Worm (Caenorhabditis elegans) whole organism, L2 larva: ENCODE results near the gene slc-46A.

Source experiments
- C34F6.9 ChIP-seq: fragments of 150-350 bp; optimal IDR thresholded peaks from 2 replicates; lab custom pipeline; 2014; ENCODE audit warnings: missing biosample characterization, missing genetic modification characterization
- F13H6.1 ChIP-seq: sonication (generic microtip); optimal IDR thresholded peaks from 2 replicates; lab custom pipeline; 2016; ENCODE audit warnings: missing genetic modification characterization, missing compliant biosample characterization
- ZK546.5 ChIP-seq: sonication (generic microtip); optimal IDR thresholded peaks from 2 replicates; lab custom pipeline; 2017; ENCODE audit warnings: missing biosample characterization, missing genetic modification characterization
- alr-1 ChIP-seq: fragments of 150-350 bp; optimal IDR thresholded peaks from 2 replicates; lab custom pipeline; 2014; ENCODE audit warnings: missing biosample characterization, missing genetic modification characterization
- aly-2 ChIP-seq: fragments of 150-350 bp; optimal IDR thresholded peaks from 2 replicates; lab custom pipeline; 2014; ENCODE audit warnings: missing biosample characterization, missing genetic modification characterization
- ama-1 ChIP-seq: fragments of 150-350 bp; optimal IDR thresholded peaks from 2 replicates; lab custom pipeline; 2018; ENCODE audit warnings: inconsistent platforms
- ceh-16 ChIP-seq: fragments of 150-350 bp; optimal IDR thresholded peaks from 2 replicates; lab custom pipeline; 2014; ENCODE audit warnings: missing biosample characterization, missing genetic modification characterization
- dmd-4 ChIP-seq: sonication (generic microtip); optimal IDR thresholded peaks from 2 replicates; lab custom pipeline; 2017; ENCODE audit warnings: missing biosample characterization, missing genetic modification characterization
- egl-27 ChIP-seq: sonication (generic microtip); optimal IDR thresholded peaks from 3 replicates; lab custom pipeline; 2017; ENCODE audit warnings: missing biosample characterization, missing genetic modification reagents, missing genetic modification characterization
- elt-1 ChIP-seq: fragments of 150-350 bp; optimal IDR thresholded peaks from 2 replicates; lab custom pipeline; 2014; ENCODE audit warnings: missing biosample characterization, missing genetic modification characterization
- gmeb-1 ChIP-seq: fragments of 150-350 bp; optimal IDR thresholded peaks from 2 replicates; lab custom pipeline; 2014; ENCODE audit warnings: missing biosample characterization, missing genetic modification characterization
- lin-11 ChIP-seq: fragments of 150-350 bp; sonication (generic microtip); optimal IDR thresholded peaks from 2 replicates; lab custom pipeline; 2014; ENCODE audit warnings: missing biosample characterization, missing genetic modification characterization, inconsistent platforms, mixed read lengths
- lin-13 ChIP-seq: fragments of 150-350 bp; optimal IDR thresholded peaks from 2 replicates; lab custom pipeline; 2014; ENCODE audit warnings: missing biosample characterization, missing genetic modification reagents, missing genetic modification characterization
- lin-39 ChIP-seq: fragments of 150-350 bp; optimal IDR thresholded peaks from 2 replicates; lab custom pipeline; 2014; ENCODE audit warnings: missing biosample characterization, missing genetic modification reagents, missing genetic modification characterization
- mab-5 ChIP-seq: fragments of 150-350 bp; optimal IDR thresholded peaks from 2 replicates; lab custom pipeline; 2014; ENCODE audit warnings: missing biosample characterization, missing genetic modification characterization
- mbf-1 ChIP-seq: sonication (generic microtip); optimal IDR thresholded peaks from 2 replicates; lab custom pipeline; 2017; ENCODE audit warnings: missing biosample characterization, missing genetic modification characterization
- mdl-1 ChIP-seq, 2 experiments: fragments of 150-350 bp in 1 of 2; sonication (generic microtip) in 1 of 2; optimal IDR thresholded peaks; 2 replicates each; lab custom pipeline; 2017; ENCODE audit warnings: missing biosample characterization in 2 of 2, missing genetic modification characterization in 2 of 2
- nhr-10 ChIP-seq: sonication (generic microtip); optimal IDR thresholded peaks from 2 replicates; lab custom pipeline; 2017; ENCODE audit warnings: missing biosample characterization, missing genetic modification characterization
- nhr-11 ChIP-seq: fragments of 150-350 bp; optimal IDR thresholded peaks from 2 replicates; lab custom pipeline; 2014; ENCODE audit warnings: missing biosample characterization, missing genetic modification characterization
- nhr-12 ChIP-seq: fragments of 150-350 bp; optimal IDR thresholded peaks from 2 replicates; lab custom pipeline; 2014; ENCODE audit warnings: missing biosample characterization, missing genetic modification characterization
- nhr-129 ChIP-seq: fragments of 150-350 bp; optimal IDR thresholded peaks from 2 replicates; lab custom pipeline; 2014; ENCODE audit warnings: missing biosample characterization, missing genetic modification characterization
- nhr-21 ChIP-seq: fragments of 150-350 bp; optimal IDR thresholded peaks from 2 replicates; lab custom pipeline; 2014; ENCODE audit warnings: missing biosample characterization, missing genetic modification characterization
- nhr-23 ChIP-seq: fragments of 150-350 bp; optimal IDR thresholded peaks from 2 replicates; lab custom pipeline; 2014; ENCODE audit warnings: missing biosample characterization, missing genetic modification reagents, missing genetic modification characterization
- nhr-25 ChIP-seq: fragments of 150-350 bp; sonication (generic microtip); optimal IDR thresholded peaks from 3 replicates; lab custom pipeline; 2014; ENCODE audit warnings: missing biosample characterization, missing genetic modification characterization
- nhr-6 ChIP-seq: fragments of 150-350 bp; optimal IDR thresholded peaks from 2 replicates; lab custom pipeline; 2014; ENCODE audit warnings: missing biosample characterization, missing genetic modification characterization
- nhr-77 ChIP-seq: fragments of 150-350 bp; optimal IDR thresholded peaks from 2 replicates; lab custom pipeline; 2014; ENCODE audit warnings: missing biosample characterization, missing genetic modification characterization
- peb-1 ChIP-seq: fragments of 150-350 bp; optimal IDR thresholded peaks from 2 replicates; lab custom pipeline; 2014; ENCODE audit warnings: missing biosample characterization, missing genetic modification characterization
- sem-4 ChIP-seq: fragments of 150-350 bp; optimal IDR thresholded peaks from 2 replicates; lab custom pipeline; 2014; ENCODE audit warnings: missing biosample characterization, missing genetic modification reagents, missing genetic modification characterization
- sma-9 ChIP-seq, 2 experiments: fragments of 150-350 bp in 1 of 2; sonication (generic microtip) in 1 of 2; optimal IDR thresholded peaks; 2 replicates each; lab custom pipeline; 2014 to 2016; ENCODE audit warnings: missing genetic modification characterization in 2 of 2, mild to moderate bottlenecking in 1 of 2, missing biosample characterization in 1 of 2, missing compliant biosample characterization in 1 of 2, missing genetic modification reagents in 1 of 2, moderate library complexity in 1 of 2
- unc-39 ChIP-seq: fragments of 150-350 bp; optimal IDR thresholded peaks from 2 replicates; lab custom pipeline; 2014; ENCODE audit warnings: missing biosample characterization, missing genetic modification characterization
- unc-62 ChIP-seq: fragments of 150-350 bp; optimal IDR thresholded peaks from 2 replicates; lab custom pipeline; 2014; ENCODE audit warnings: missing biosample characterization, missing genetic modification reagents, missing genetic modification characterization
- zag-1 ChIP-seq: fragments of 150-350 bp; optimal IDR thresholded peaks from 2 replicates; lab custom pipeline; 2014; ENCODE audit warnings: missing biosample characterization, missing genetic modification characterization
- ztf-1 ChIP-seq: fragments of 200-800 bp; sonication (Bioruptor generic); conservative IDR thresholded peaks from 2 replicates; pipeline ENCODE4 v1.3.6; 2022; ENCODE audit warnings: missing genetic modification characterization, missing compliant biosample characterization
- ztf-11 ChIP-seq: sonication (generic microtip); optimal IDR thresholded peaks from 2 replicates; lab custom pipeline; 2017; ENCODE audit warnings: missing biosample characterization, missing genetic modification characterization

The slc-46A gene

ce11 chrIV:5281457-5281856 lies 37.6 kb upstream of the slc-46A start:
- TF ChIP-seq nhr-12 (tag; lab: Kevin White, UChicago) (no peak), ztf-11 (tag; lab: Kevin White, UChicago) (no peak), ztf-1 (no peak), nhr-11 (tag; lab: Kevin White, UChicago) (no peak), zag-1 (tag; lab: Kevin White, UChicago) (no peak), elt-1 (tag; lab: Kevin White, UChicago) (no peak), nhr-23 (tag; lab: Kevin White, UChicago) (no peak), ceh-16 (tag; lab: Kevin White, UChicago) (no peak), ZK546.5 (tag; lab: Kevin White, UChicago) (no peak), dmd-4 (tag; lab: Kevin White, UChicago) (no peak), C34F6.9 (tag; lab: Kevin White, UChicago) (no peak), gmeb-1 (tag; lab: Kevin White, UChicago) (no peak)
- TF ChIP-seq, all 48 proteins: peak for 0

- no peak for TF ChIP-seq sem-4 (tag; lab: Kevin White, UChicago)
- TF ChIP-seq nhr-21 (tag; lab: Kevin White, UChicago), result no peak
- TF ChIP-seq nhr-10, result no peak
- no peak for TF ChIP-seq mab-5
- TF ChIP-seq mbf-1 (tag; lab: Kevin White, UChicago), result no peak
- TF ChIP-seq lin-11 (tag; lab: Kevin White, UChicago), result no peak
- TF ChIP-seq ZK546.5 (tag; lab: Kevin White, UChicago), result no peak
- TF ChIP-seq dmd-4 (tag; lab: Kevin White, UChicago), result no peak
- no peak for TF ChIP-seq mdl-1 (tag; optimal IDR thresholded peaks at IDR 0.05; lab: Kevin White, UChicago)
- TF ChIP-seq unc-62 (GFP tag; lab: Kevin White, UChicago), result no peak
- no peak for TF ChIP-seq ztf-11 (tag; lab: Kevin White, UChicago)
- TF ChIP-seq zag-1 (tag; lab: Kevin White, UChicago), result no peak
- TF ChIP-seq alr-1 (tag; lab: Kevin White, UChicago), result no peak
- TF ChIP-seq nhr-6, result no peak
- TF ChIP-seq sma-9 (GFP tag; optimal IDR thresholded peaks at IDR 0.05; lab: Kevin White, UChicago), result no peak
- TF ChIP-seq sma-9 (tag; optimal IDR thresholded peaks at IDR 0.05; lab: Kevin White, UChicago), result no peak
- TF ChIP-seq nhr-11 (tag; lab: Kevin White, UChicago), result no peak
- TF ChIP-seq lin-39 (tag; lab: Kevin White, UChicago), result no peak
- no peak for TF ChIP-seq nhr-77 (tag; lab: Kevin White, UChicago)
- no peak for TF ChIP-seq lin-13 (GFP tag; lab: Kevin White, UChicago)
- no peak for TF ChIP-seq F13H6.1 (tag; lab: Kevin White, UChicago)
Measured at ce11 chrIV:5287190-5287589, 31.9 kb upstream of the slc-46A start.

ce11 chrIV:5288932-5289331 lies 30.1 kb upstream of the slc-46A start:
- no peak for TF ChIP-seq lin-39 (tag; lab: Kevin White, UChicago)
- TF ChIP-seq mdl-1 (tag; optimal IDR thresholded peaks at IDR 0.05; lab: Kevin White, UChicago), result no peak
- TF ChIP-seq nhr-6, result no peak
- no peak for TF ChIP-seq unc-39 (tag; lab: Kevin White, UChicago)
- TF ChIP-seq, all 48 proteins: peak for 0

ce11 chrIV:5290547-5290946 lies 28.5 kb upstream of the slc-46A start, which contains the start of gene nlp-47:
nlp-47 (plus strand) TSS chrIV:5290847.
- TF ChIP-seq aly-2, result no peak

- TF ChIP-seq F13H6.1 (tag; lab: Kevin White, UChicago) (no peak), nhr-129 (tag; lab: Kevin White, UChicago) (no peak), nhr-77 (tag; lab: Kevin White, UChicago) (no peak)
Measured at ce11 chrIV:5291207-5291606, 27.8 kb upstream of the slc-46A start.

ce11 chrIV:5294467-5294866 lies 24.6 kb upstream of the slc-46A start:
- no peak for TF ChIP-seq egl-27
- no peak for TF ChIP-seq elt-1 (tag; lab: Kevin White, UChicago)
- TF ChIP-seq peb-1, result no peak
- TF ChIP-seq alr-1 (tag; lab: Kevin White, UChicago), result no peak
- TF ChIP-seq unc-39 (tag; lab: Kevin White, UChicago), result no peak
- no peak for TF ChIP-seq nhr-10
- TF ChIP-seq nhr-25 (tag; lab: Kevin White, UChicago), result no peak
- TF ChIP-seq ama-1 (lab: Kevin White, UChicago), result no peak
